Worm (Caenorhabditis elegans): ENCODE results near the gene fbxb-45.
A peak's percentile ranks its signal among the peaks of the same experiment; 100 is the strongest.

The fbxb-45 gene

DNA sequence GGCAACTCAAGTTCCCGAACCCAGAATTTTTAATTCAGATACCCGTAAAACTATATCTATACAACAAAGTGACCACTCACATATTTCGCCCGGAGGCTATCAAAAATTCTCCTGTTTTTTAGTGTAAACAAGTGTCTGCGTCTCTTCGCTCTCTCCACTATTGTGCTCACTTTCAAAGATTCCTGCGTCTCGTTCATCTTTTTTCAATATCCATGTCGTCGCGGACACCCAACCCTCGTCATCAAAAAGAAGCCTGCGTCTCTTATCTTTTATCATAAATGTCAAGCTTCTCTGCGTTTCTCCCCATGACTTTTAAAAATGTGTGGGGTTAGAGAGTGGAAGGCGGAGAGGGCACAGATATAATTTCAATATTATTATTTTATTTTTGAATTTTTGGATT lies 41.1 kb upstream of the fbxb-45 start:
- TF ChIP-seq fkh-8 (tag; optimal IDR thresholded peaks at IDR 0.05): peak; percentile 46
- TF ChIP-seq mdl-1 (tag; optimal IDR thresholded peaks at IDR 0.05): peak in 1 of 2 experiments; percentile 43
- no peak for TF ChIP-seq alr-1 (tag; optimal IDR thresholded peaks at IDR 0.05; ENCODE audit: borderline replicate concordance)
- TF ChIP-seq blmp-1 (tag; optimal IDR thresholded peaks at IDR 0.05): peak; percentile 23
- TF ChIP-seq elt-3 (tag; optimal IDR thresholded peaks at IDR 0.05): peak in 1 of 6 experiments; percentile 43
- peak; percentile 22 for TF ChIP-seq unc-86 (tag; optimal IDR thresholded peaks at IDR 0.05)
- TF ChIP-seq skn-1 (tag; optimal IDR thresholded peaks at IDR 0.05): peak; percentile 82
- TF ChIP-seq ceh-63 (GFP tag; optimal IDR thresholded peaks at IDR 0.05): no peak
- peak; percentile 60 for TF ChIP-seq nhr-19 (GFP tag; conservative IDR thresholded peaks at IDR 0.05)
- peak; percentile 88 for TF ChIP-seq nhr-71 (tag; optimal IDR thresholded peaks at IDR 0.05)
- peak in 1 of 2 experiments; percentile 44 for TF ChIP-seq lin-35 (GFP tag; optimal IDR thresholded peaks at IDR 0.05)
- peak; percentile 51 for TF ChIP-seq tbx-2 (tag; optimal IDR thresholded peaks at IDR 0.05)
- TF ChIP-seq irx-1 (tag; optimal IDR thresholded peaks at IDR 0.05): peak; percentile 52
- peak; percentile 30 for TF ChIP-seq jun-1 (tag; optimal IDR thresholded peaks at IDR 0.05)
- TF ChIP-seq efl-1 (optimal IDR thresholded peaks at IDR 0.05): peak; percentile 63 to 65
- TF ChIP-seq efl-1 (GFP tag; optimal IDR thresholded peaks at IDR 0.05 in 1 of 2): peak in 1 of 2 experiments; percentile 36
- TF ChIP-seq ets-5 (GFP tag; IDR thresholded peaks at IDR 0.05): no peak
- TF ChIP-seq egl-13 (tag; optimal IDR thresholded peaks at IDR 0.05): peak; percentile 16
- TF ChIP-seq nhr-11 (tag; optimal IDR thresholded peaks at IDR 0.05): peak; percentile 61
- TF ChIP-seq egl-27 (tag; optimal IDR thresholded peaks at IDR 0.05): peak in 1 of 2 experiments; percentile 16
- TF ChIP-seq fkh-4 (tag; optimal IDR thresholded peaks at IDR 0.05; ENCODE audit: borderline replicate concordance): peak; percentile 30
- TF ChIP-seq ceh-82 (tag; optimal IDR thresholded peaks at IDR 0.05): peak; percentile 40 to 62 (median 45)
- TF ChIP-seq snu-23 (GFP tag; optimal IDR thresholded peaks at IDR 0.05): peak; percentile 69
- TF ChIP-seq hlh-4 (tag; optimal IDR thresholded peaks at IDR 0.05): no peak
- TF ChIP-seq swsn-7 (tag; optimal IDR thresholded peaks at IDR 0.05): peak; percentile 62
- TF ChIP-seq sptf-1 (tag; optimal IDR thresholded peaks at IDR 0.05): no peak
- TF ChIP-seq nhr-47 (tag; optimal IDR thresholded peaks at IDR 0.05): peak; percentile 65
- TF ChIP-seq snpc-4 (tag; optimal IDR thresholded peaks at IDR 0.05): peak; percentile 8
- peak; percentile 76 for TF ChIP-seq dsc-1 (tag; optimal IDR thresholded peaks at IDR 0.05)
- no peak for TF ChIP-seq nhr-12 (tag; optimal IDR thresholded peaks at IDR 0.05)
- no peak for TF ChIP-seq nhr-84 (tag; optimal IDR thresholded peaks at IDR 0.05)
- TF ChIP-seq ztf-4 (tag; optimal IDR thresholded peaks at IDR 0.05): no peak
- TF ChIP-seq dpl-1 (GFP tag; optimal IDR thresholded peaks at IDR 0.05): peak in 1 of 3 experiments; percentile 35
- TF ChIP-seq tlp-1 (tag; optimal IDR thresholded peaks at IDR 0.05): no peak
- peak; percentile 61 for TF ChIP-seq mef-2 (tag; optimal IDR thresholded peaks at IDR 0.05)
- TF ChIP-seq nhr-20 (tag; optimal IDR thresholded peaks at IDR 0.05): peak; percentile 61
- no peak for TF ChIP-seq unc-30 (tag; optimal IDR thresholded peaks at IDR 0.05)
- TF ChIP-seq nhr-77 (tag; optimal IDR thresholded peaks at IDR 0.05): no peak
- TF ChIP-seq mep-1 (tag; optimal IDR thresholded peaks at IDR 0.05): peak; percentile 59
- TF ChIP-seq xbp-1 (tag; optimal IDR thresholded peaks at IDR 0.05): peak; percentile 47
- peak; percentile 68 to 73 for TF ChIP-seq lsy-2 (tag; optimal IDR thresholded peaks at IDR 0.05)
- no peak for TF ChIP-seq hpl-2 (GFP tag; optimal IDR thresholded peaks at IDR 0.05)
- peak; percentile 91 for TF ChIP-seq lin-14 (GFP tag; optimal IDR thresholded peaks at IDR 0.05)
- TF ChIP-seq lin-15B (tag; optimal IDR thresholded peaks at IDR 0.05): no peak
- TF ChIP-seq fos-1 (tag; optimal IDR thresholded peaks at IDR 0.05): peak; percentile 40
- peak; percentile 8 for TF ChIP-seq unc-130 (tag; optimal IDR thresholded peaks at IDR 0.05)
- peak; percentile 77 for TF ChIP-seq rnt-1 (tag; optimal IDR thresholded peaks at IDR 0.05)
- no peak for TF ChIP-seq ces-1 (GFP tag; optimal IDR thresholded peaks at IDR 0.05)
- peak; percentile 26 for TF ChIP-seq lin-39 (tag; optimal IDR thresholded peaks at IDR 0.05)
- peak; percentile 47 for TF ChIP-seq lin-13 (GFP tag; optimal IDR thresholded peaks at IDR 0.05)
- TF ChIP-seq isw-1 (GFP tag; IDR thresholded peaks at IDR 0.05): no peak

All from whole organism, L1 larva.